Worm (Caenorhabditis elegans) whole organism, L2 larva: ENCODE measurements around the gene F36H12.17.

Experiments
- aly-2 ChIP-seq: fragments of 150-350 bp; optimal IDR thresholded peaks from 2 replicates; lab custom pipeline; 2014; ENCODE audit warnings: missing biosample characterization, missing genetic modification characterization
- dmd-4 ChIP-seq: sonication (generic microtip); optimal IDR thresholded peaks from 2 replicates; lab custom pipeline; 2017; ENCODE audit warnings: missing biosample characterization, missing genetic modification characterization
- elt-1 ChIP-seq: fragments of 150-350 bp; optimal IDR thresholded peaks from 2 replicates; lab custom pipeline; 2014; ENCODE audit warnings: missing biosample characterization, missing genetic modification characterization
- lin-11 ChIP-seq: fragments of 150-350 bp; sonication (generic microtip); optimal IDR thresholded peaks from 2 replicates; lab custom pipeline; 2014; ENCODE audit warnings: missing biosample characterization, missing genetic modification characterization, inconsistent platforms, mixed read lengths
- nhr-6 ChIP-seq: fragments of 150-350 bp; optimal IDR thresholded peaks from 2 replicates; lab custom pipeline; 2014; ENCODE audit warnings: missing biosample characterization, missing genetic modification characterization
- skn-1 ChIP-seq: sonication (generic microtip); optimal IDR thresholded peaks from 2 replicates; lab custom pipeline; 2017; ENCODE audit warnings: missing biosample characterization, missing genetic modification characterization
- snpc-4 ChIP-seq: fragments of 150-350 bp; optimal IDR thresholded peaks from 2 replicates; lab custom pipeline; 2014; ENCODE audit warnings: missing biosample characterization, missing genetic modification characterization
- unc-62 ChIP-seq: fragments of 150-350 bp; optimal IDR thresholded peaks from 2 replicates; lab custom pipeline; 2014; ENCODE audit warnings: missing biosample characterization, missing genetic modification reagents, missing genetic modification characterization
- ztf-11 ChIP-seq: sonication (generic microtip); optimal IDR thresholded peaks from 2 replicates; lab custom pipeline; 2017; ENCODE audit warnings: missing biosample characterization, missing genetic modification characterization

DNA sequence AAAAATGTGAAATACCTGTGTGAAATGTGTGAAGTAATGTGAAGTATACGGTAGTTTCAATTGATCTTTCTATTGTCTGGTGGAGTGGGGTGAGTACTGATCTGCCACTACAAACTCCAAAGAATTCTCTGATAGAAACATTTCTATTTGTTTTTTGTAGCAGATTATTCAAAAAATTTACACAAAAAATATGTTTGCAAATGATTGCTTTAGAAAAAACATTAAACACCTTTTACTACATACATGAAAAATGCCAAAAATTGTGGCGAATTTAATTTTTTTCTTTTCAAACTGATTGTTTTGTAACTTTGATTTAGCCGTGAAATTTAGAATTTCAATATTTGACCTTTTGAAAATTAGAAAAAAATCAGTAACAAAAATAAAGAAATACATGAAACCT is 32.1 kb upstream of the F36H12.17 start, which contains the start of gene ZK354.3:
- no peak for TF ChIP-seq unc-62 (GFP tag; lab: Kevin White, UChicago)
- no peak for TF ChIP-seq lin-11 (tag; lab: Kevin White, UChicago)
- TF ChIP-seq snpc-4 (tag; lab: Kevin White, UChicago): no peak
- no peak for TF ChIP-seq aly-2 (tag; lab: Kevin White, UChicago)
- TF ChIP-seq dmd-4 (tag; lab: Kevin White, UChicago): no peak
- no peak for TF ChIP-seq ztf-11
- TF ChIP-seq elt-1 (tag; lab: Kevin White, UChicago): no peak
- no peak for TF ChIP-seq skn-1
- no peak for TF ChIP-seq nhr-6
